Worm (Caenorhabditis elegans): ENCODE results near the gene sna-2.
A peak's percentile ranks its signal among the peaks of the same experiment; 100 is the strongest.
"Not testable (repeated sequence)": the region's sequence is repeated elsewhere in the genome, so short reads cannot be mapped to it uniquely, and the experiment has no call there.

Gene sna-2

DNA sequence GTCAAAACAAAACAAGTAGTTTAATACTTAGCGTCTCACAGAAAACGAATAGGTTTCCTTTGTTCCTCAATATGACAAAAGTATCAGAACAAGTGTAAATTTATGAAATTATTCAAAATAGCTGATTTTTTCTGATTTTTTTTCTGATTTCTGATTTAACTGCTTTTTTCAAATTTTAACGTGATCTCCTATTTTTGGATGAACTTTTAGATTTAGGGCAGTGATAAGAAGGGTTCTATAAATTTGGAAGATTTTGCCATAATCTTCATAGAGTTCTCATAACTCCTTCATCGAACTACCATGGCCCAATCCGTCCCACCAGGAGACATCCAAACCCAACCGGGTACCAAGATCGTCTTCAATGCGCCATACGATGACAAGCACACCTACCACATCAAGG, 7.7 kb downstream of the sna-2 start, which contains the start of gene msp-78:
TSS of gene msp-78 (plus strand) at position 301 of the 400 bp plus-strand sequence.
- TF ChIP-seq nhr-12, pha-4, lin-39 (tag; optimal IDR thresholded peaks at IDR 0.05): not testable (repeated sequence)

DNA sequence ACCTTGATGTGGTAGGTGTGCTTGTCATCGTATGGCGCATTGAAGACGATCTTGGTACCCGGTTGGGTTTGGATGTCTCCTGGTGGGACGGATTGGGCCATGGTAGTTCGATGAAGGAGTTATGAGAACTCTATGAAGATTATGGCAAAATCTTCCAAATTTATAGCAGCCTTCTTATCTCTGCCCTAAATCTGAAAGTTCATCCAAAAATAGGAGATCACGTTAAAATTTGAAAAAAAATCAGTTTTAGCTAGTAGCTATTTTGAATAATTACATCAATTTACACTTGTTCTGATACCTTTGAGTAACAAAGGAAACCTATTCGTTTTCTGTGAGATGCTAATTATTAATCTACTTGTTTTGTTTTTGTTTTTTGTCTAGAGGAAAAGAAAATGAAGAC, 10.4 kb downstream of the sna-2 start, which contains the start of gene msp-79:
TSS of gene msp-79 (minus strand) at position 101 of the 400 bp plus-strand sequence.
- TF ChIP-seq snpc-4, nhr-76, lsy-12 (tag; optimal IDR thresholded peaks at IDR 0.05): not testable (repeated sequence)

DNA sequence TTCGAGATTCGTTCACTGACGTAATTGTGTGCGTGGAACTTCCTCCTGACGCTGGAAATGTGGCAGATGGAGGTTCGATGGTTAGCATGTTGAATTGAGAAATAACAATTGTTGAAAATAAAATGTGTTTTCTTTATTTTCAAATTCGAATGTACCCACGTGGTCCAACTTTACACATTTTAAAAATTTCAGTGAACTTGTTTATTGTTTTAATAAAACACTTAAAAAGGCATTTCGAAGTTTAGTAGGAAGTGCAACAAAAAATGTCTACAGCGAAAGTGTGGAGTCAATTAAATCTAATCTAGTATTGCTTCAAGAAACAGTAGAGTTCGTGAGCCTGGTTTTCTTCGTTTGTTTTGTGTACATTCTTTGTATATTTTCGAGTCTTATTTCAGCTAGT, 11.2 kb downstream of the sna-2 start, which contains the start of gene ssp-36:
TSS of gene ssp-36 (minus strand) at position 101 of the 400 bp plus-strand sequence.
- no peak for TF ChIP-seq unc-62 (GFP tag; optimal IDR thresholded peaks at IDR 0.05)
- TF ChIP-seq mdl-1 (tag; optimal IDR thresholded peaks at IDR 0.05) = no peak
- no peak for TF ChIP-seq snpc-4 (tag; optimal IDR thresholded peaks at IDR 0.05)
- no peak for TF ChIP-seq ama-1 (optimal IDR thresholded peaks at IDR 0.05)
- TF ChIP-seq nhr-237 (tag; optimal IDR thresholded peaks at IDR 0.05) = no peak
- TF ChIP-seq hmg-11 (tag; optimal IDR thresholded peaks at IDR 0.05) = no peak
- no peak for TF ChIP-seq eor-1 (tag; optimal IDR thresholded peaks at IDR 0.05)
- TF ChIP-seq nhr-28 (tag; optimal IDR thresholded peaks at IDR 0.05) = no peak
- TF ChIP-seq ceh-9 (tag; optimal IDR thresholded peaks at IDR 0.05) = no peak
- TF ChIP-seq nfya-1 (tag; optimal IDR thresholded peaks at IDR 0.05; ENCODE audit: insufficient read depth) = no peak

DNA sequence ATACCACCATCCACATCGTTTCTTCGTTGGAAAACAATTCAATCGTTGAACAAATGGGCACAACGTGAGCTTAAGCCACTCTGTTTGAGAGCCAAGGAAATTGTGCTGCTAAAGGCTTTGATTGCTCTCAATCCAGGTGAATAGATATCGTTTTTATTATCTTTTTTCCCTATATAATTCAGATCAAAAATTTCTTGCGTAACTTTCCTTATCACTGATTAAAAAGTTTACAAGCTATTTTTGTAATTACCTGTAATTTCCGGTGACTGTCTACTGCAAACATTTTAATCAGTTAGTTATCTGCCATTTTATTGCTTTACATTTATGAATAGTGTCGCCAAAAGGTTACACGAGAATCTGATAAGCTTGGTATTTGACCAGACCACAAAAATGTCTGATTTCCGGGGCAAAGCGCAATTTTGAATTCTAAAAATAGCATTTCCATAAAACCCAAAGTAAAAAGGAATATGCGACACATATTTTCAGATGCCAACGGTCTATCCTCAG, 14.7 kb downstream of the sna-2 start:
- no peak for TF ChIP-seq egl-27 (tag; optimal IDR thresholded peaks at IDR 0.05)
- TF ChIP-seq elt-2 (tag; optimal IDR thresholded peaks at IDR 0.05) = peak; percentile 65
- TF ChIP-seq jun-1 (tag; optimal IDR thresholded peaks at IDR 0.05) = peak; percentile 5
- peak; percentile 91 for TF ChIP-seq pqm-1 (tag; optimal IDR thresholded peaks at IDR 0.05)

DNA sequence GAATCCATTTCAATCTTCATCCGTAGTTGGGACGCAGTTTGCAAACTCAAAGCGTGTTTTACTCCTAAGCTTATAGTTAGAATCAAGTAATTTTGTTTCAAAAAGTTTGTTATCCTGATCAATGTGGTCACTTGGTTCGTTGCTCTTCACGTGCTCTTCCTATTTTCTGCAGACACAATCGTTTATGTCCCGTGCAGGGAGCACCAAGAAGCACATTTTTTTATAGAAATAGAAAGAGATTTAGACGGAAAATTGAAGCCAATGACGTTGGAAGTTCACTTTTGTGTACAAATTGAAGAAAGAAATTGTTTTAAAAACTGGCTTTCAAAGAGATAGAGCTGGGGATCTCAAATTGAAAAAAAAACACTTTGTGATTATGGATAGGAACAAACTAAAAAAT, 15.7 kb downstream of the sna-2 start:
- no peak for TF ChIP-seq mdl-1 (tag; optimal IDR thresholded peaks at IDR 0.05)
- no peak for TF ChIP-seq nhr-12 (tag; optimal IDR thresholded peaks at IDR 0.05)
- TF ChIP-seq pha-4 (tag; optimal IDR thresholded peaks at IDR 0.05) = peak; percentile 22
- no peak for TF ChIP-seq unc-62 (GFP tag; optimal IDR thresholded peaks at IDR 0.05)
- TF ChIP-seq unc-39 (tag; optimal IDR thresholded peaks at IDR 0.05) = no peak
- TF ChIP-seq ceh-82 (tag; optimal IDR thresholded peaks at IDR 0.05) = no peak
- TF ChIP-seq nfya-1 (tag; optimal IDR thresholded peaks at IDR 0.05; ENCODE audit: insufficient read depth) = peak; percentile 20
- no peak for TF ChIP-seq eor-1 (tag; optimal IDR thresholded peaks at IDR 0.05)
- no peak for TF ChIP-seq pqm-1 (tag; optimal IDR thresholded peaks at IDR 0.05)
- no peak for TF ChIP-seq jun-1 (tag; optimal IDR thresholded peaks at IDR 0.05)

DNA sequence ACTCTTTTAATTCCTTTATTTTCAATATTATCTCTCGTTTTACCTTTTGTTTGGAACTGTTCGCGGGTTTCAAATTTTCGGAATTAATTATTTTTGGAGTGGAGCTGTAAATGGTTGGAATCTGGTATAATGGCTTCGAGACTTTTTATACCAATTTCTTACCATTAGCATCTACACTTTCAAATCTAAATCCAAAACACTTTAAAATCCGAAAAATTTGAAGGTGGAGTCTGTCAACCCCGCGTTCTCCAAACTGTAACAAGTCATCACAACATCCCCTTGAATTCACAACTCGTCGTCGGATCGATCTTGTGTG, 20.1 kb downstream of the sna-2 start, which contains the start of gene nhr-97:
TSS of gene nhr-97 (plus strand) at position 217 of the 316 bp plus-strand sequence.
- no peak for TF ChIP-seq pqm-1 (tag; optimal IDR thresholded peaks at IDR 0.05)
- no peak for TF ChIP-seq ceh-16 (tag; optimal IDR thresholded peaks at IDR 0.05)
- TF ChIP-seq eor-1 (tag; optimal IDR thresholded peaks at IDR 0.05) = no peak
- no peak for TF ChIP-seq nhr-76 (tag; optimal IDR thresholded peaks at IDR 0.05)
- no peak for TF ChIP-seq unc-39 (tag; optimal IDR thresholded peaks at IDR 0.05)
- TF ChIP-seq nhr-43 (tag; optimal IDR thresholded peaks at IDR 0.05; ENCODE audit: poor library complexity, severe bottlenecking) = no peak
- no peak for TF ChIP-seq nhr-25 (tag; optimal IDR thresholded peaks at IDR 0.05)
- TF ChIP-seq ceh-28 (tag; optimal IDR thresholded peaks at IDR 0.05) = no peak
- TF ChIP-seq ama-1 (optimal IDR thresholded peaks at IDR 0.05) = no peak

DNA sequence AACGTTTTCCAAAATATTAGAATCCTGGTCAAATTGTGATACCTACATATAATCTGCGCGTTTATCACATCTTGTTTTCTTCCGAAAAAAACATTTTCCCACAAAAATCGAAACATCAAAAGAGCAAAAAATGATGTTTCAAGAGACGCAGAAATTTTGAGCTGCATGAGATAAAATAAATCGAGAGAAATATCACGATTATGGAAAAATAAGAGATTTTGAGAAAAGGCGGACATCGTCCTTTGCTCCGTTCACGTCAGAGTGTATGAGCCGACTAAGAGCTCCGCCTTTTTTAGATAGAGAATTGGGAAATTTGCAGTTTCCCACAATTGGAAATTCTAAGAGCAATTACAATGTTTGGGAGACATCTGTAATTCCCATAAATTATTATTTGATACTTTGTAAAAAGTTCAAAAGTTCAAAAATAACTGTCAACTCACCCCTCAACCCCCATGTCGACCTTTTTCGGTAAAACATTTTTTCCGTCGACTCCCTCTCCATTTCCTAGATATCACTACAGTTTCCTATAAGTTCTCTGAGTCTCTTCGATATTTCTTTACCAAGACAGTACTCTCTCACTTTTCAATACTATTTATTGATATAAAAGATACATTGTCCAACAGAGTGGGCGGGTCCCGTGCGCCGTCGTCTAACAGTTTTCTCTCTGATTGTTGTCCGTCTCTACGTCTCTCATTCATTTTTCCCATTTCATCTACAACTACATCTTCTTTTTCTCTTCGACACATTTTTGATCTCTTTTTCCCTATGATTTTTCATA, 20.6 kb downstream of the sna-2 start:
- TF ChIP-seq pqm-1 (tag; optimal IDR thresholded peaks at IDR 0.05) (peak; percentile 25), nfya-1 (tag; optimal IDR thresholded peaks at IDR 0.05; ENCODE audit: insufficient read depth) (peak; percentile 2), fkh-2 (tag; optimal IDR thresholded peaks at IDR 0.05) (no peak), pha-4 (tag; optimal IDR thresholded peaks at IDR 0.05) (peak; percentile 71), ceh-82 (tag; optimal IDR thresholded peaks at IDR 0.05) (no peak), nhr-237 (tag; optimal IDR thresholded peaks at IDR 0.05) (no peak), lsy-12 (tag; optimal IDR thresholded peaks at IDR 0.05) (no peak), zag-1 (tag; optimal IDR thresholded peaks at IDR 0.05) (no peak), eor-1 (tag; optimal IDR thresholded peaks at IDR 0.05) (no peak), aly-2 (tag; optimal IDR thresholded peaks at IDR 0.05) (no peak), sea-2 (GFP tag; optimal IDR thresholded peaks at IDR 0.05) (no peak), lin-15B (tag; optimal IDR thresholded peaks at IDR 0.05) (peak; percentile 0), fos-1 (tag; optimal IDR thresholded peaks at IDR 0.05) (no peak), jun-1 (tag; optimal IDR thresholded peaks at IDR 0.05) (peak; percentile 44), hmg-11 (tag; optimal IDR thresholded peaks at IDR 0.05) (no peak), daf-12 (tag; optimal IDR thresholded peaks at IDR 0.05) (no peak), ztf-11 (tag; optimal IDR thresholded peaks at IDR 0.05) (no peak), elt-1 (tag; optimal IDR thresholded peaks at IDR 0.05) (no peak), ama-1 (optimal IDR thresholded peaks at IDR 0.05) (no peak), nhr-11 (tag; optimal IDR thresholded peaks at IDR 0.05) (no peak), ZK546.5 (tag; optimal IDR thresholded peaks at IDR 0.05) (no peak), R02D3.7 (tag; optimal IDR thresholded peaks at IDR 0.05) (no peak)

Measured in whole organism, L3 larva.